Worm (Caenorhabditis elegans): ENCODE results near the gene unc-53.

DNA sequence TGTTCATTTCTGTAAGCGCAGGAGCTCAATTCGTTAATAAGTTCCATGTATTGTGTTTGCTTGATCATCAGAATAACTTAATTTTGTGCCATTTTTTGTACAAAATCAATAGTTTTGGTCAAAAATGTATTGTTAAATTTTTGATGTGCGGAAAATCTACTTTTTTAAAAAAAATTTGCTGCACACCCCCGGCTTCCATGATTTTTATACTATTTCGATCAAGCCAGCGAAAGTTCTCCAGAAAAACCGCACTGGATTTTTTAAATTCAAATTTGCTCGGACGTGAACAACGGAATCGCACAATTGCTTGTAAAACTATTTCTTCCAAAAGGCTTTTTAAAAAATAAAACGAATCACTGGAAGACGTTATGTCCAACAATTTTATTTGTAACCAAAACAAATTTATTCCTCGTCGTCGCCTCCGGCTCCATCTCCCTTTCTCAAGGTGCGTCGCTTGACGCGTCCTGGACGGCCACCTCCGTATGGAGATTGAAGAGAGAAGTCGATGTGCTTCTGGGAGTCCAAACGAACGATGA is 35.9 kb upstream of the unc-53 start:
- TF ChIP-seq T20F7.1 (GFP tag; optimal IDR thresholded peaks at IDR 0.05): no peak
- no peak for TF ChIP-seq lin-39 (tag; optimal IDR thresholded peaks at IDR 0.05)
- TF ChIP-seq skn-1 (tag; optimal IDR thresholded peaks at IDR 0.05): no peak
- TF ChIP-seq unc-62 (GFP tag; optimal IDR thresholded peaks at IDR 0.05 in 1 of 2): no peak
- no peak for TF ChIP-seq unc-62 (tag; optimal IDR thresholded peaks at IDR 0.05)
